Fruit fly (Drosophila melanogaster) whole organism, embryonic: ENCODE results near the gene Gr36a.
A peak's percentile ranks its signal among the peaks of the same experiment; 100 is the strongest.

ENCODE experiments used
- ATbp ChIP-seq: fragments of 200-800 bp; sonication (Bioruptor generic); optimal IDR thresholded peaks from 2 replicates; lab custom pipeline; 2017; ENCODE audit warnings: missing biosample characterization, mild to moderate bottlenecking, missing genetic modification characterization, missing genetic modification reagents
- Asciz ChIP-seq: fragments of 200-800 bp; sonication (Bioruptor generic); optimal IDR thresholded peaks from 2 replicates; lab custom pipeline; 2017; ENCODE audit warnings: missing biosample characterization, mild to moderate bottlenecking, missing genetic modification characterization, missing genetic modification reagents
- Atf6 ChIP-seq: fragments of 200-800 bp; sonication (Bioruptor generic); IDR thresholded peaks from 2 replicates; pipeline ENCODE4 v1.3.6; 2022; ENCODE audit warnings: missing biosample characterization, missing genetic modification characterization
- Awh ChIP-seq: fragments of 200-800 bp; sonication (Bioruptor generic); IDR thresholded peaks from 2 replicates; pipeline ENCODE4, ENCODE4 v1.3.6; 2022; ENCODE audit warnings: missing biosample characterization, missing genetic modification characterization
- Blimp-1 ChIP-seq: fragments of 200-800 bp; sonication (Bioruptor generic); optimal IDR thresholded peaks from 3 replicates; lab custom pipeline; 2018; ENCODE audit warnings: missing biosample characterization, missing genetic modification characterization, mild to moderate bottlenecking, moderate library complexity, missing genetic modification reagents
- CG1024 ChIP-seq: fragments of 200-800 bp; sonication (Bioruptor generic); IDR thresholded peaks from 2 replicates; pipeline ENCODE4 v1.3.6; 2022; ENCODE audit warnings: missing biosample characterization, missing genetic modification characterization
- CG14860 ChIP-seq: fragments of 200-800 bp; sonication (Bioruptor generic); IDR thresholded peaks from 3 replicates; pipeline ENCODE4 v1.3.6; 2022; ENCODE audit warnings: missing biosample characterization, missing genetic modification characterization; ENCODE audit not compliant: partially characterized antibody
- CG1647 ChIP-seq: fragments of 200-800 bp; sonication (Bioruptor generic); optimal IDR thresholded peaks from 3 replicates; lab custom pipeline; 2016; ENCODE audit warnings: missing biosample characterization, missing genetic modification characterization
- CG16813 ChIP-seq: fragments of 200-800 bp; sonication (Bioruptor generic); IDR thresholded peaks from 3 replicates; pipeline ENCODE4 v1.3.6; 2022; ENCODE audit warnings: missing biosample characterization, missing genetic modification characterization; ENCODE audit not compliant: partially characterized antibody
- CG17328 ChIP-seq: fragments of 200-800 bp; sonication (Bioruptor generic); IDR thresholded peaks from 2 replicates; pipeline ENCODE4 v1.3.6; 2022; ENCODE audit warnings: missing biosample characterization, missing genetic modification characterization
- CG17359 ChIP-seq: fragments of 200-800 bp; sonication (Bioruptor generic); optimal IDR thresholded peaks from 3 replicates; lab custom pipeline; 2018; ENCODE audit warnings: missing biosample characterization, mild to moderate bottlenecking, missing genetic modification characterization, moderate library complexity
- CG18011 ChIP-seq: fragments of 200-800 bp; sonication (Bioruptor generic); optimal IDR thresholded peaks from 2 replicates; lab custom pipeline; 2017; ENCODE audit warnings: missing biosample characterization, missing genetic modification characterization, mild to moderate bottlenecking, moderate library complexity, missing genotype
- CG2116 ChIP-seq: fragments of 200-800 bp; sonication (Bioruptor generic); optimal IDR thresholded peaks from 3 replicates; lab custom pipeline; 2018; ENCODE audit warnings: missing biosample characterization, mild to moderate bottlenecking, missing genetic modification characterization
- CG3065 ChIP-seq: fragments of 200-800 bp; sonication (Bioruptor generic); optimal IDR thresholded peaks from 2 replicates; lab custom pipeline; 2016; ENCODE audit warnings: missing biosample characterization, missing genetic modification characterization
- CG4328 ChIP-seq: fragments of 200-800 bp; sonication (Bioruptor generic); optimal IDR thresholded peaks from 3 replicates; lab custom pipeline; 2017; ENCODE audit warnings: missing biosample characterization, missing genetic modification reagents, missing genetic modification characterization
- CG8359 ChIP-seq: fragments of 200-800 bp; sonication (Bioruptor generic); optimal IDR thresholded peaks from 2 replicates; lab custom pipeline; 2017; ENCODE audit warnings: missing biosample characterization, mild to moderate bottlenecking, missing genetic modification characterization, borderline replicate concordance
- CG9215 ChIP-seq: fragments of 200-800 bp; sonication (Bioruptor generic); IDR thresholded peaks from 2 replicates; pipeline ENCODE4 v1.3.6; 2022; ENCODE audit warnings: missing biosample characterization, missing genetic modification characterization
- CoRest ChIP-seq: fragments of 200-800 bp; sonication (Bioruptor generic); optimal IDR thresholded peaks from 3 replicates; lab custom pipeline; 2018; ENCODE audit warnings: missing biosample characterization, mild to moderate bottlenecking, missing genetic modification characterization, moderate library complexity
- Fer1 ChIP-seq: fragments of 200-800 bp; sonication (Bioruptor generic); optimal IDR thresholded peaks from 2 replicates; lab custom pipeline; 2017; ENCODE audit warnings: missing biosample characterization, mild to moderate bottlenecking, missing genetic modification characterization
- Fer2 ChIP-seq: fragments of 200-800 bp; sonication (Bioruptor generic); optimal IDR thresholded peaks from 2 replicates; lab custom pipeline; 2018; ENCODE audit warnings: missing biosample characterization, mild to moderate bottlenecking, missing genetic modification characterization, moderate library complexity
- Hr51 ChIP-seq, 2 experiments: fragments of 200-800 bp; sonication (Bioruptor generic); optimal IDR thresholded peaks; 2 replicates in 1 of 2; 3 replicates in 1 of 2; lab custom pipeline; 2016 to 2018; ENCODE audit warnings: missing biosample characterization in 2 of 2, missing genetic modification characterization in 2 of 2, mild to moderate bottlenecking in 1 of 2, moderate library complexity in 1 of 2
- Lhr ChIP-seq: fragments of 200-800 bp; sonication (Bioruptor generic); optimal IDR thresholded peaks from 3 replicates; lab custom pipeline; 2017; ENCODE audit warnings: mild to moderate bottlenecking, missing biosample characterization, missing genetic modification reagents, missing genetic modification characterization
- Lim3 ChIP-seq: fragments of 200-800 bp; sonication (Bioruptor generic); IDR thresholded peaks from 2 replicates; pipeline ENCODE4 v1.3.6; 2022; ENCODE audit warnings: missing biosample characterization, missing genetic modification characterization
- NfI ChIP-seq: fragments of 200-800 bp; sonication (Bioruptor generic); optimal IDR thresholded peaks from 3 replicates; lab custom pipeline; 2018; ENCODE audit warnings: missing biosample characterization, mild to moderate bottlenecking, missing genetic modification characterization, moderate library complexity
- Scr ChIP-seq: fragments of 200-800 bp; sonication (Bioruptor generic); IDR thresholded peaks from 2 replicates; pipeline ENCODE4 v1.3.6; 2022; ENCODE audit warnings: missing biosample characterization, missing genetic modification characterization; ENCODE audit not compliant: partially characterized antibody
- Side ChIP-seq: fragments of 200-800 bp; sonication (Bioruptor generic); optimal IDR thresholded peaks from 2 replicates; lab custom pipeline; 2016; ENCODE audit warnings: missing biosample characterization, missing genetic modification characterization
- Six4 ChIP-seq: fragments of 200-800 bp; sonication (Bioruptor generic); optimal IDR thresholded peaks from 2 replicates; lab custom pipeline; 2016; ENCODE audit warnings: missing biosample characterization, missing genetic modification characterization
- TFAM ChIP-seq: fragments of 200-800 bp; sonication (Bioruptor generic); optimal IDR thresholded peaks from 2 replicates; lab custom pipeline; 2017; ENCODE audit warnings: missing biosample characterization, missing genetic modification characterization, inconsistent platforms
- Vsx1 ChIP-seq: fragments of 200-800 bp; sonication (Bioruptor generic); optimal IDR thresholded peaks from 2 replicates; lab custom pipeline; 2017; ENCODE audit warnings: missing biosample characterization, mild to moderate bottlenecking, missing genetic modification characterization, missing genetic modification reagents
- bowl ChIP-seq: fragments of 200-800 bp; sonication (Bioruptor generic); IDR thresholded peaks from 2 replicates; pipeline ENCODE4 v1.3.6; 2022; ENCODE audit warnings: missing biosample characterization, missing genetic modification characterization
- dati ChIP-seq: fragments of 200-800 bp; sonication (Bioruptor generic); IDR thresholded peaks from 2 replicates; pipeline ENCODE4 v1.3.6; 2022; ENCODE audit warnings: missing biosample characterization, missing genetic modification characterization
- dpn ChIP-seq, 2 experiments: fragments of 200-800 bp; sonication (Bioruptor generic); optimal IDR thresholded peaks; 3 replicates each; lab custom pipeline; 2016; ENCODE audit warnings: missing biosample characterization in 2 of 2, missing genetic modification characterization in 2 of 2
- esg ChIP-seq: fragments of 200-800 bp; sonication (Bioruptor generic); conservative IDR thresholded peaks from 2 replicates; pipeline ENCODE4 v1.3.6; 2022; ENCODE audit warnings: missing biosample characterization, missing genetic modification characterization
- exex ChIP-seq: fragments of 200-800 bp; sonication (Bioruptor generic); optimal IDR thresholded peaks from 4 replicates; lab custom pipeline; 2018; ENCODE audit warnings: missing biosample characterization, mild to moderate bottlenecking, missing genetic modification characterization, moderate library complexity
- fd3F ChIP-seq: fragments of 200-800 bp; sonication (Bioruptor generic); optimal IDR thresholded peaks from 2 replicates; lab custom pipeline; 2018; ENCODE audit warnings: missing biosample characterization, mild to moderate bottlenecking, missing genetic modification characterization, moderate library complexity
- fd64A ChIP-seq: fragments of 200-800 bp; sonication (Bioruptor generic); optimal IDR thresholded peaks from 3 replicates; lab custom pipeline; 2018; ENCODE audit warnings: missing biosample characterization, mild to moderate bottlenecking, missing genetic modification characterization
- gcm ChIP-seq: fragments of 200-800 bp; sonication (Bioruptor generic); optimal IDR thresholded peaks from 2 replicates; lab custom pipeline; 2019; ENCODE audit warnings: missing biosample characterization, mild to moderate bottlenecking, missing genetic modification characterization, moderate library complexity
- grau ChIP-seq: fragments of 200-800 bp; optimal IDR thresholded peaks from 3 replicates; lab custom pipeline; 2019; ENCODE audit warnings: missing biosample characterization, mild to moderate bottlenecking, missing genetic modification characterization, moderate library complexity
- gsb-n ChIP-seq: fragments of 200-800 bp; sonication (Bioruptor generic); optimal IDR thresholded peaks from 3 replicates; lab custom pipeline; 2018; ENCODE audit warnings: missing biosample characterization, mild to moderate bottlenecking, missing genetic modification characterization
- hth ChIP-seq: fragments of >200 bp; optimal IDR thresholded peaks from 2 replicates; lab custom pipeline; 2017; ENCODE audit warnings: inconsistent platforms
- ind ChIP-seq: fragments of 200-800 bp; sonication (Bioruptor generic); optimal IDR thresholded peaks from 3 replicates; lab custom pipeline; 2016; ENCODE audit warnings: missing biosample characterization, missing genetic modification characterization
- insv ChIP-seq, 2 experiments: fragments of 200-800 bp; sonication (Bioruptor generic); optimal IDR thresholded peaks; 3 replicates each; lab custom pipeline; 2016 to 2018; ENCODE audit warnings: missing biosample characterization in 2 of 2, missing genetic modification characterization in 2 of 2
- ken ChIP-seq: fragments of 200-800 bp; sonication (Bioruptor generic); IDR thresholded peaks from 3 replicates; pipeline ENCODE4 v1.3.6; 2022; ENCODE audit warnings: missing biosample characterization, missing genetic modification characterization
- lab ChIP-seq: fragments of 200-800 bp; sonication (Bioruptor generic); optimal IDR thresholded peaks from 3 replicates; lab custom pipeline; 2017; ENCODE audit warnings: missing biosample characterization, missing genetic modification characterization, mild to moderate bottlenecking, moderate library complexity, missing genetic modification reagents
- nom ChIP-seq: fragments of 200-800 bp; sonication (Bioruptor generic); optimal IDR thresholded peaks from 2 replicates; lab custom pipeline; 2017; ENCODE audit warnings: missing biosample characterization, missing genetic modification characterization, mild to moderate bottlenecking, moderate library complexity, missing genetic modification reagents
- pho ChIP-seq: fragments of 200-800 bp; sonication (Bioruptor generic); optimal IDR thresholded peaks from 2 replicates; lab custom pipeline; 2016; ENCODE audit warnings: missing biosample characterization, missing genetic modification characterization
- pum ChIP-seq: fragments of 200-800 bp; sonication (Bioruptor generic); optimal IDR thresholded peaks from 2 replicates; lab custom pipeline; 2016; ENCODE audit warnings: missing biosample characterization, missing genetic modification characterization
- ranshi ChIP-seq: fragments of 200-800 bp; sonication (Bioruptor generic); IDR thresholded peaks from 2 replicates; pipeline ENCODE4 v1.3.6; 2022; ENCODE audit warnings: missing biosample characterization, missing genetic modification characterization
- slbo ChIP-seq: fragments of 200-800 bp; sonication (Bioruptor generic); IDR thresholded peaks from 2 replicates; pipeline ENCODE4 v1.3.6; 2022; ENCODE audit warnings: missing biosample characterization, missing genetic modification characterization
- twi ChIP-seq: fragments of 200-800 bp; optimal IDR thresholded peaks from 2 replicates; lab custom pipeline; 2019; ENCODE audit warnings: missing biosample characterization, mild to moderate bottlenecking, missing genetic modification characterization, moderate library complexity

Gene Gr36a

dm6 chr2L:17203833-17204232, 27.4 kb downstream of the Gr36a start (continued):
- TF ChIP-seq hth (lab: Kevin White, UChicago) (no peak), CoRest (tag; lab: Kevin White, UChicago) (peak; percentile 15), twi (tag; lab: Kevin White, UChicago) (no peak), nom (GFP tag; lab: Kevin White, UChicago) (no peak), ind (GFP tag; lab: Kevin White, UChicago) (peak; percentile 11), pho (GFP tag; lab: Kevin White, UChicago) (no peak), CG17359 (tag; lab: Kevin White, UChicago) (peak; percentile 15), Lhr (GFP tag; lab: Kevin White, UChicago) (no peak), lab (peak; percentile 59), gsb-n (tag; lab: Kevin White, UChicago) (no peak), grau (tag; lab: Kevin White, UChicago) (peak; percentile 13), fd3F (GFP tag; lab: Kevin White, UChicago) (no peak), dati (no peak), Vsx1 (GFP tag; lab: Kevin White, UChicago) (no peak), Asciz (GFP tag; lab: Kevin White, UChicago) (no peak), CG16813 (GFP tag; lab: Robert Waterston, UW) (no peak), Atf6 (GFP tag; lab: Robert Waterston, UW) (0 out of 2 replicates have a peak, but pooled peaks have one; percentile 11), CG4328 (GFP tag; lab: Kevin White, UChicago) (no peak), CG8359 (GFP tag; lab: Kevin White, UChicago) (no peak), CG18011 (GFP tag; lab: Kevin White, UChicago) (no peak), CG3065 (GFP tag; lab: Kevin White, UChicago) (no peak), bowl (GFP tag; lab: Robert Waterston, UW) (no peak), Fer2 (no peak), CG9215 (no peak), exex (tag; lab: Kevin White, UChicago) (no peak), Fer1 (GFP tag; lab: Kevin White, UChicago) (peak; percentile 22), insv (GFP tag; optimal IDR thresholded peaks at IDR 0.05; lab: Kevin White, UChicago) (no peak), dpn (GFP tag; optimal IDR thresholded peaks at IDR 0.05; lab: Kevin White, UChicago) (peak in 1 of 2 experiments; percentile 23), NfI (GFP tag; lab: Kevin White, UChicago) (peak; percentile 12), Scr (GFP tag; lab: Robert Waterston, UW) (no peak), ken (GFP tag; lab: Robert Waterston, UW) (no peak), esg (GFP tag; lab: Robert Waterston, UW) (0 out of 2 replicates have a peak, but pooled peaks have one; percentile 7), Awh (GFP tag; lab: Robert Waterston, UW) (no peak), TFAM (no peak), CG14860 (GFP tag; lab: Robert Waterston, UW) (no peak), Six4 (GFP tag; lab: Kevin White, UChicago) (no peak), CG1024 (GFP tag; lab: Robert Waterston, UW) (no peak), ATbp (GFP tag; lab: Kevin White, UChicago) (no peak), CG2116 (GFP tag; lab: Kevin White, UChicago) (no peak), pum (GFP tag; lab: Kevin White, UChicago) (no peak), Lim3 (no peak), slbo (GFP tag; lab: Robert Waterston, UW) (peak; percentile 40; the same call in 1 of the 2 replicates), Side (GFP tag; lab: Kevin White, UChicago) (peak; percentile 9), Hr51 (GFP tag; optimal IDR thresholded peaks at IDR 0.05; lab: Kevin White, UChicago) (peak in 1 of 2 experiments; percentile 13), ranshi (GFP tag; lab: Robert Waterston, UW) (no peak), CG1647 (GFP tag; lab: Kevin White, UChicago) (no peak), CG17328 (GFP tag; lab: Robert Waterston, UW) (0 out of 2 replicates have a peak, but pooled peaks have one; percentile 16), Blimp-1 (peak; percentile 26), gcm (GFP tag; lab: Kevin White, UChicago) (no peak), fd64A (GFP tag; lab: Kevin White, UChicago) (no peak)
